Fruit fly (Drosophila melanogaster) whole organism, embryonic: ENCODE results near the gene Dlc90F.

Experiments
- CG10209 ChIP-seq: fragments of 200-800 bp; sonication (Bioruptor generic); optimal IDR thresholded peaks from 3 replicates; lab custom pipeline; 2017; ENCODE audit warnings: missing biosample characterization, mild to moderate bottlenecking, missing genetic modification characterization, missing genetic modification reagents
- bsh ChIP-seq, 2 experiments: fragments of 200-800 bp; sonication (Bioruptor generic); optimal IDR thresholded peaks; 2 replicates each; lab custom pipeline; 2017 to 2018; ENCODE audit warnings: mild to moderate bottlenecking in 2 of 2, missing biosample characterization in 2 of 2, missing genetic modification characterization in 2 of 2, moderate library complexity in 1 of 2

DNA sequence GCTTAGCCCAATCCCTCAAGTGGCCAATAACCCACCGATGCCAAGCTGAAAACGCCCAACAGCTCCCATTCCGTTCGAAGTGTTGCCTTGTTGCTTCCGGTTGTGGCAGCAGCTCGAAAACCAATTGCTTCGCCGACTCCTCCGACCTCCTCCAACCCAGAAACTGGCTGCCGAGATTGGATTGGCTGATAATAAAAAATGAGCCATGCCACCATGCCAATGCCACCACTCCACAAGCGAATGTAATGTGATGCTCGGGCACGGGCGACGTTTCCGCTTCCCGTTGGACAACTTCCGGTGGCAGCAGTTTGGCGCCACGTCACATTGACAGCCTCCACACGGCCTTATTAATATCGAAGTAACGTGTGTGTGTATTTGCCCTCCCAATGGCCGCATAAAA is 39.5 kb downstream of the Dlc90F start:
- TF ChIP-seq bsh (GFP tag; optimal IDR thresholded peaks at IDR 0.05; lab: Kevin White, UChicago) (no peak), CG10209 (no peak)
